Fruit fly (Drosophila melanogaster): Measurements from ENCODE around the gene CG10311.
A peak's percentile ranks its signal among the peaks of the same experiment; 100 is the strongest.

CG10311 gene

DNA sequence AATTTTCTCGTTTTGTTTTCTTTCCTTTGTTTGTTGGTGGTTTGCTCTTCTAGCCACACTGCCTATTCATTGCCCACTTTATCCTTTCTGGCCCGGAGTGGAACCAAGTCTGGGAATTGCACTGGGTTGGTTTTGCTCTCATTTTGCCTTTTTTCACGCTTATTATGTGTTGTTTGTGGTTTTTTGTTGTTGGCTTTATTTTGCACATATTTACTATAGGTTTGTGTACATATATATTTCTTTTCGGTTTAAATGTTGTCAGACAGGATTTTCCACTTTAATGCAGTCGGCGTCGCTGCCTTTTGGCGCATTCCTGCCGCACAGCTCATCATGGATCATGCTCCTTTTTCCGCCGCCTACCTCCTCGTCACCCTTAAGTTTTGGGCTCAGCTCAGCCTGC lies 22.5 kb downstream of the CG10311 start:
- TF ChIP-seq pdm3 (GFP tag; optimal IDR thresholded peaks at IDR 0.05) (no peak), Ets96B (tag; optimal IDR thresholded peaks at IDR 0.05) (peak; percentile 42), Met (GFP tag; optimal IDR thresholded peaks at IDR 0.05) (no peak), CG6808 (GFP tag; optimal IDR thresholded peaks at IDR 0.05) (peak; percentile 49), spab (GFP tag; optimal IDR thresholded peaks at IDR 0.05) (peak; percentile 24), dsx (GFP tag; optimal IDR thresholded peaks at IDR 0.05; ENCODE audit: poor library complexity, severe bottlenecking) (peak; percentile 37), CG10669 (GFP tag; optimal IDR thresholded peaks at IDR 0.05) (peak; percentile 17), CG9139 (GFP tag; optimal IDR thresholded peaks at IDR 0.05) (peak; percentile 74), Eip78C (GFP tag) (peak; percentile 61), ss (GFP tag; optimal IDR thresholded peaks at IDR 0.05) (peak; percentile 89 to 94)

DNA sequence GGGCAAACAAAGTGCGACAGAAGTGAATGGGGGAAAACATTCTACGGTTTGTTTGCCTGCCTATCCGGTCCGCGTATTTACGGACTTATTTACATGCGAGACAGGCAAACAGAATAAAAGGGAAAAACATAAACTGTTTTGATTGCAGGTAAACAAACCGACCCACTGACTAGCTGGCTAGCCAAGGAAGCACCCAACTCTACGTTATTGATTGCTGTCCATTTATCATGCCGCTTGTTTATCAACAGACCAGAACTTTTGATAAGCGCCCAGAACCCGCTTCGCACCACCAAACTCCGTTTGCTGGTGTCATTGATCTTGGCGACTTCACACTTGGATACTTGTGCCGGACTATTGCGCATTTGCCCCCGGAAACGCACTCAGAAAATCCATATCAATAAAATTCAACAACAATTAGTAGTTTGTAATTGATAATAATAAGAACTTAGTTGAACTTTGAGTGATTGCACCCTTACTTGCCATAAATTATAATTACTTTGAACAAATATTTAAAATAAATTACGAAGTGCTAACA lies 24.9 kb downstream of the CG10311 start:
- TF ChIP-seq CG15336 (GFP tag; IDR thresholded peaks at IDR 0.05) (no peak), achi (GFP tag; optimal IDR thresholded peaks at IDR 0.05) (no peak), CG8119 (GFP tag; IDR thresholded peaks at IDR 0.05) (no peak), CG3032 (tag; optimal IDR thresholded peaks at IDR 0.05) (peak; percentile 4), pdm3 (GFP tag; optimal IDR thresholded peaks at IDR 0.05) (no peak), CG9139 (GFP tag; optimal IDR thresholded peaks at IDR 0.05) (peak; percentile 56), CG6792 (GFP tag; optimal IDR thresholded peaks at IDR 0.05) (peak; percentile 26), svp (GFP tag) (no peak), CG31627 (GFP tag; optimal IDR thresholded peaks at IDR 0.05) (peak; percentile 33), Met (GFP tag; optimal IDR thresholded peaks at IDR 0.05) (peak; percentile 60), CG34406 (GFP tag; optimal IDR thresholded peaks at IDR 0.05) (peak; percentile 49), CG6276 (GFP tag; optimal IDR thresholded peaks at IDR 0.05) (peak; percentile 20), Hr38 (GFP tag; optimal IDR thresholded peaks at IDR 0.05) (no peak), CG10631 (GFP tag; optimal IDR thresholded peaks at IDR 0.05) (peak; percentile 14), ss (GFP tag; optimal IDR thresholded peaks at IDR 0.05) (peak; percentile 90 to 92), CG11762 (GFP tag; optimal IDR thresholded peaks at IDR 0.05; ENCODE audit: insufficient read depth) (no peak), Eip75B (GFP tag; optimal IDR thresholded peaks at IDR 0.05) (no peak), acj6 (GFP tag; optimal IDR thresholded peaks at IDR 0.05) (peak; percentile 13), Sox15 (GFP tag; optimal IDR thresholded peaks at IDR 0.05) (no peak), CG11294 (GFP tag; IDR thresholded peaks at IDR 0.05) (no peak), topi (GFP tag; optimal IDR thresholded peaks at IDR 0.05) (peak; percentile 11), dac (GFP tag; optimal IDR thresholded peaks at IDR 0.05) (no peak), CG3919 (GFP tag; optimal IDR thresholded peaks at IDR 0.05) (no peak), vri (GFP tag; optimal IDR thresholded peaks at IDR 0.05) (peak; percentile 66), cyc (GFP tag; optimal IDR thresholded peaks at IDR 0.05) (no peak), CG8632 (GFP tag; optimal IDR thresholded peaks at IDR 0.05) (peak; percentile 14), Hr39 (GFP tag; optimal IDR thresholded peaks at IDR 0.05) (no peak), Smox (GFP tag; optimal IDR thresholded peaks at IDR 0.05) (no peak), fd59A (GFP tag; optimal IDR thresholded peaks at IDR 0.05) (peak; percentile 43), CG6163 (GFP tag; IDR thresholded peaks at IDR 0.05) (peak; percentile 16; the same call in 2 of the 3 replicates), CG6808 (GFP tag; optimal IDR thresholded peaks at IDR 0.05) (peak; percentile 41), CG7368 (GFP tag; optimal IDR thresholded peaks at IDR 0.05) (no peak), salr (GFP tag; optimal IDR thresholded peaks at IDR 0.05) (peak; percentile 18 to 46), esn (GFP tag; optimal IDR thresholded peaks at IDR 0.05) (peak; percentile 53), CG11902 (GFP tag; optimal IDR thresholded peaks at IDR 0.05) (no peak), CG4318 (GFP tag; optimal IDR thresholded peaks at IDR 0.05) (no peak), Blimp-1 (GFP tag; optimal IDR thresholded peaks at IDR 0.05) (no peak), CG8319 (GFP tag; optimal IDR thresholded peaks at IDR 0.05) (no peak), Ets21C (GFP tag; optimal IDR thresholded peaks at IDR 0.05) (no peak), CG32006 (GFP tag; optimal IDR thresholded peaks at IDR 0.05) (peak; percentile 18), Lpt (GFP tag; optimal IDR thresholded peaks at IDR 0.05) (no peak), Hr4 (GFP tag; optimal IDR thresholded peaks at IDR 0.05) (no peak), CG16779 (tag; optimal IDR thresholded peaks at IDR 0.05) (no peak), Sox14 (GFP tag; optimal IDR thresholded peaks at IDR 0.05) (no peak), CG10669 (GFP tag; optimal IDR thresholded peaks at IDR 0.05) (peak; percentile 44)
